Fruit fly (Drosophila melanogaster): ENCODE results near the gene CG13482.

DNA sequence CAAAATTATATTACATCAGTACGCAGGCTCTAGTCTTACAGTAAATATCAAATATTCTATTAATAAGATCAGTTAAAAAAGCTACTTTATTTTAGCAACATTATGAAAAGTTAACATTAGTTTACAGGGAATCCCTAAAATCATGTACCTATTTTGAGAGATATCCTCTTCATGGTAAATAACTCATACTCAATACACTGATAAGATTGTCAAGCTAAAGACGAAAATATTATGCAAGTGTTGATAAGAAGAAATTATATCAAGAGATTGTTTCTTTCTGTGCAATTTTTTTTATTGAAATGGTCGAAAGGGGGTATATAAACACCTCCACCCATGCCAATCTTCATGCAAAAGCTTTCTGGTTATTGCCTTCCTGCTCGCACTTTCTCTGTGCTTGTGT lies 709 bp upstream of the CG13482 start:
- TF ChIP-seq dl (GFP tag; optimal IDR thresholded peaks at IDR 0.05; ENCODE audit: insufficient read depth in 1 of 2, partially characterized antibody in 2 of 2) = no peak
- no peak for TF ChIP-seq sv (GFP tag; optimal IDR thresholded peaks at IDR 0.05)
- TF ChIP-seq Abd-B (GFP tag; optimal IDR thresholded peaks at IDR 0.05) = no peak

Data from whole organism, wandering third instar larva.